Fruit fly (Drosophila melanogaster) ovary, adult (tissue): Measurements from ENCODE around the gene CG18170.
A peak's percentile ranks its signal among the peaks of the same experiment; 100 is the strongest.

Source experiments
- CG17801 ChIP-seq: fragments of 200-800 bp; optimal IDR thresholded peaks from 2 replicates; lab custom pipeline; 2019; ENCODE audit warnings: missing biosample characterization, mild to moderate bottlenecking, missing genetic modification characterization, moderate library complexity; ENCODE audit not compliant: partially characterized antibody

Gene CG18170

dm6 chr3L:1626924-1627323 is 24.2 kb downstream of the CG18170 start:
- no peak for TF ChIP-seq CG17801 (GFP tag; lab: Kevin White, UChicago)

- TF ChIP-seq CG17801 (GFP tag; lab: Kevin White, UChicago) = no peak
Measured at dm6 chr3L:1628176-1628866, 25.6 kb downstream of the CG18170 start, which contains the start of gene CG13928. CG13928 (minus strand) TSS chr3L:1628377.

- no peak for TF ChIP-seq CG17801 (GFP tag; lab: Kevin White, UChicago)
Measured at dm6 chr3L:1629064-1629777, 26.5 kb downstream of the CG18170 start, which contains the start of gene GC. GC (minus strand) TSS chr3L:1629301.

dm6 chr3L:1636886-1637285 is 34.1 kb downstream of the CG18170 start:
- no peak for TF ChIP-seq CG17801 (GFP tag; lab: Kevin White, UChicago)

dm6 chr3L:1637652-1638051 is 34.9 kb downstream of the CG18170 start, which contains the start of gene nSyb:
nSyb (minus strand) TSS chr3L:1637752.
- TF ChIP-seq CG17801 (GFP tag; lab: Kevin White, UChicago) = no peak

dm6 chr3L:1639185-1639812 is 36.5 kb downstream of the CG18170 start, which contains the start of the genes Mettl2 and Bgb:
Mettl2 (minus strand) TSS chr3L:1639235.
Bgb (plus strand) TSS chr3L:1639711.
- peak; percentile 77 for TF ChIP-seq CG17801 (GFP tag; lab: Kevin White, UChicago)

dm6 chr3L:1644920-1645567 is 42.3 kb downstream of the CG18170 start, which contains the start of the genes alphaCOP and CG13919:
alphaCOP (minus strand) TSS chr3L:1645199.
CG13919 (plus strand) TSS chr3L:1645467.
- TF ChIP-seq CG17801 (GFP tag; lab: Kevin White, UChicago) = peak; percentile 97

dm6 chr3L:1647276-1647919 is 44.6 kb downstream of the CG18170 start, which contains the start of the genes CG17249 and Bro:
CG17249 (minus strand) TSS chr3L:1647464.
Bro (plus strand) TSS chr3L:1647869.
- TF ChIP-seq CG17801 (GFP tag; lab: Kevin White, UChicago) = no peak

dm6 chr3L:1648690-1649355 is 46.1 kb downstream of the CG18170 start, which contains the start of gene CG13920:
CG13920 (plus strand) TSS chr3L:1648944.
- TF ChIP-seq CG17801 (GFP tag; lab: Kevin White, UChicago) = no peak

- TF ChIP-seq CG17801 (GFP tag; lab: Kevin White, UChicago) = no peak
Measured at dm6 chr3L:1649363-1649762, 46.6 kb downstream of the CG18170 start.

dm6 chr3L:1652700-1653200 is 50.0 kb downstream of the CG18170 start, which contains the start of the genes CG7970 and Vta1:
CG7970 (plus strand) TSS chr3L:1652750.
Vta1 (minus strand) TSS chr3L:1652900.
- TF ChIP-seq CG17801 (GFP tag; lab: Kevin White, UChicago) = peak; percentile 57

dm6 chr3L:1653752-1654151 is 51.0 kb downstream of the CG18170 start:
- TF ChIP-seq CG17801 (GFP tag; lab: Kevin White, UChicago) = no peak

dm6 chr3L:1661738-1662370 is 59.1 kb downstream of the CG18170 start:
- no peak for TF ChIP-seq CG17801 (GFP tag; lab: Kevin White, UChicago)
